Worm (Caenorhabditis elegans): ENCODE results near the gene C02F5.5.
A peak's percentile ranks its signal among the peaks of the same experiment; 100 is the strongest.

The C02F5.5 gene

DNA sequence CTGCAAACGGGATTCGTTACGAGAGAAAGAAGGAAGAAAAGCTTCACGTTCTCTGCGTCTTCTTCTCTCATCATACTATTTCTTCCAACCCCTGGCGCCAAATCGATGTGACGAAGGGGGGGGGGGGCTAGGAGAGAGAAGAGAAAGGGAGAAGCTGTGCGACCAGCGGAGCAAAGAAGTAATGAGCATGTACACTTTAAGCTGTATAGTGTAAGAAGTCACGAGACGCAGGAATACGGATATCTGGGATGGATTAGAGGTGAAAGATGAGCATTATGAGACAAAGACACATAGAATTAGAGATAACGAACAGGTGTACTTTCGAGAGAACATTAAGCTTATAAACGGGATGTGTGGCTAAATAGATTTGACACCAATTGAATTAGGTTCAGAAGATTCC lies 34.2 kb upstream of the C02F5.5 start:
- TF ChIP-seq ztf-1 (GFP tag; conservative IDR thresholded peaks at IDR 0.05) (no peak), mab-5 (tag; optimal IDR thresholded peaks at IDR 0.05) (peak; percentile 33), C34F6.9 (tag; optimal IDR thresholded peaks at IDR 0.05) (peak; percentile 74), elt-1 (tag; optimal IDR thresholded peaks at IDR 0.05) (no peak), nhr-6 (tag; optimal IDR thresholded peaks at IDR 0.05) (no peak), sma-9 (GFP tag; optimal IDR thresholded peaks at IDR 0.05) (peak; percentile 41), sma-9 (tag; optimal IDR thresholded peaks at IDR 0.05) (no peak), snpc-4 (tag; optimal IDR thresholded peaks at IDR 0.05) (no peak), unc-55 (GFP tag; optimal IDR thresholded peaks at IDR 0.05) (peak; percentile 83), R02D3.7 (tag; optimal IDR thresholded peaks at IDR 0.05) (no peak), sma-3 (GFP tag; optimal IDR thresholded peaks at IDR 0.05) (no peak), nhr-237 (tag; optimal IDR thresholded peaks at IDR 0.05) (no peak), lin-11 (tag; optimal IDR thresholded peaks at IDR 0.05) (peak; percentile 30), skn-1 (tag; optimal IDR thresholded peaks at IDR 0.05) (no peak), lin-13 (GFP tag; optimal IDR thresholded peaks at IDR 0.05) (peak; percentile 23), ztf-11 (tag; optimal IDR thresholded peaks at IDR 0.05) (no peak), fos-1 (tag; optimal IDR thresholded peaks at IDR 0.05) (no peak), blmp-1 (tag; optimal IDR thresholded peaks at IDR 0.05; ENCODE audit: insufficient read depth) (no peak), elt-3 (tag; optimal IDR thresholded peaks at IDR 0.05) (no peak), nhr-129 (tag; optimal IDR thresholded peaks at IDR 0.05) (peak; percentile 46), unc-62 (GFP tag; optimal IDR thresholded peaks at IDR 0.05) (no peak), nhr-23 (tag; optimal IDR thresholded peaks at IDR 0.05) (no peak), nhr-25 (tag; optimal IDR thresholded peaks at IDR 0.05) (no peak), mdl-1 (tag; optimal IDR thresholded peaks at IDR 0.05) (no peak), ceh-16 (tag; optimal IDR thresholded peaks at IDR 0.05) (no peak), nhr-10 (tag; optimal IDR thresholded peaks at IDR 0.05) (no peak), Y55F3AM.14 (GFP tag; optimal IDR thresholded peaks at IDR 0.05) (peak; percentile 43), zag-1 (tag; optimal IDR thresholded peaks at IDR 0.05) (peak; percentile 56), alr-1 (tag; optimal IDR thresholded peaks at IDR 0.05) (no peak), sem-4 (tag; optimal IDR thresholded peaks at IDR 0.05) (peak; percentile 41), nhr-77 (tag; optimal IDR thresholded peaks at IDR 0.05) (no peak), gmeb-1 (tag; optimal IDR thresholded peaks at IDR 0.05) (no peak), peb-1 (tag; optimal IDR thresholded peaks at IDR 0.05) (no peak), ZK546.5 (tag; optimal IDR thresholded peaks at IDR 0.05) (no peak), mbf-1 (tag; optimal IDR thresholded peaks at IDR 0.05) (no peak), aly-2 (tag; optimal IDR thresholded peaks at IDR 0.05) (no peak), nhr-21 (tag; optimal IDR thresholded peaks at IDR 0.05) (no peak), unc-39 (tag; optimal IDR thresholded peaks at IDR 0.05) (no peak), dmd-4 (tag; optimal IDR thresholded peaks at IDR 0.05) (no peak), lin-39 (tag; optimal IDR thresholded peaks at IDR 0.05) (no peak), crh-2 (tag; optimal IDR thresholded peaks at IDR 0.05) (peak; percentile 49), ama-1 (optimal IDR thresholded peaks at IDR 0.05) (no peak), egl-27 (tag; optimal IDR thresholded peaks at IDR 0.05) (no peak), ztf-4 (tag; optimal IDR thresholded peaks at IDR 0.05) (no peak), nhr-12 (tag; optimal IDR thresholded peaks at IDR 0.05) (no peak), F13H6.1 (tag; optimal IDR thresholded peaks at IDR 0.05) (peak; percentile 77), nhr-11 (tag; optimal IDR thresholded peaks at IDR 0.05) (no peak), lsy-2 (tag; optimal IDR thresholded peaks at IDR 0.05) (peak in 1 of 2 experiments; percentile 68), ceh-82 (tag; optimal IDR thresholded peaks at IDR 0.05) (no peak)

DNA sequence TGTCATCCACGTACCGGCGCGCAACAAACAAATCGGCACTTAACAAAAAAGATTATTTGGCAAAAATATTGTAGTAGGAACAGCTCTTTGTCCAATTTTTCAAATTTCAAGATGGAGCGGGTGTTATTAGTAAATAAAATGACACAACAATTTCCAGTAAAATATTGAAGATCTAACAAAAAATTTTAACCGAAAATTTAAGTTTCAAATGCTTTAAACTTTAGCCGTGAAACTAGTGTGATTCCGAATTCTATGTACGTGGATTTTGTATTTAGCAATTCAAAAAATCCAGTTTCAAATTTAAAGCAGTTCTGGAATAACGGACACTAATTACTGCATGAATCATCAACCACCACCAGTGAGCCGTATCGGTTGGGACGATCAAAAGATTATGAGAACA lies 33.2 kb upstream of the C02F5.5 start, which contains the start of gene snb-5:
Gene snb-5, plus strand, starts transcription at position 301 of the 400 bp plus-strand sequence.
- TF ChIP-seq elt-3 (tag; optimal IDR thresholded peaks at IDR 0.05): no peak
- no peak for TF ChIP-seq nhr-25 (tag; optimal IDR thresholded peaks at IDR 0.05)
